Worm (Caenorhabditis elegans) whole organism, mixed stage, embryonic: ENCODE measurements around the gene nas-3.

ENCODE experiments used
- drap-1 ChIP-seq: fragments of 200-800 bp; sonication (Bioruptor generic); optimal IDR thresholded peaks from 3 replicates; lab custom pipeline; 2018; ENCODE audit warnings: mild to moderate bottlenecking, missing genetic modification characterization, missing compliant biosample characterization
- elt-1 ChIP-seq: sonication (generic microtip); optimal IDR thresholded peaks from 2 replicates; lab custom pipeline; 2017; ENCODE audit warnings: missing genetic modification characterization, mild to moderate bottlenecking, missing compliant biosample characterization, antibody characterized with exemption, moderate library complexity, borderline replicate concordance; ENCODE audit not compliant: insufficient read depth
- lin-13 ChIP-seq: fragments of 150-350 bp; optimal IDR thresholded peaks from 2 replicates; lab custom pipeline; 2014; ENCODE audit warnings: missing biosample characterization, missing genetic modification characterization
- lin-32 ChIP-seq: fragments of 200-800 bp; sonication (Bioruptor generic); optimal IDR thresholded peaks from 2 replicates; lab custom pipeline; 2018; ENCODE audit warnings: mild to moderate bottlenecking, missing genetic modification characterization, missing compliant biosample characterization
- mab-5 ChIP-seq: fragments of 150-350 bp; optimal IDR thresholded peaks from 2 replicates; lab custom pipeline; 2014; ENCODE audit warnings: missing biosample characterization, missing genetic modification characterization
- mep-1 ChIP-seq: fragments of 150-350 bp; optimal IDR thresholded peaks from 2 replicates; lab custom pipeline; 2017; ENCODE audit warnings: missing biosample characterization, missing genetic modification reagents, missing genetic modification characterization, inconsistent platforms
- mls-2 ChIP-seq: sonication (generic microtip); optimal IDR thresholded peaks from 2 replicates; lab custom pipeline; 2016; ENCODE audit warnings: mild to moderate bottlenecking, missing genetic modification characterization, moderate library complexity, missing compliant biosample characterization
- nhr-237 ChIP-seq: fragments of 150-350 bp; optimal IDR thresholded peaks from 2 replicates; lab custom pipeline; 2014; ENCODE audit warnings: missing biosample characterization, missing genetic modification characterization
- nhr-76 ChIP-seq: sonication (generic microtip); optimal IDR thresholded peaks from 2 replicates; lab custom pipeline; 2017; ENCODE audit warnings: missing biosample characterization, missing genetic modification characterization
- unc-62 ChIP-seq: fragments of 150-350 bp; optimal IDR thresholded peaks from 2 replicates; lab custom pipeline; 2014; ENCODE audit warnings: missing biosample characterization, missing genetic modification reagents, missing genetic modification characterization

ce11 chrV:9527984-9528383 is 50.0 kb downstream of the nas-3 start:
- TF ChIP-seq unc-62 (GFP tag; lab: Kevin White, UChicago), result no peak
- no peak for TF ChIP-seq drap-1 (GFP tag; lab: Kevin White, UChicago)
- TF ChIP-seq mep-1 (tag; lab: Kevin White, UChicago), result no peak
- TF ChIP-seq lin-13, result no peak
- TF ChIP-seq lin-32 (GFP tag; lab: Kevin White, UChicago), result no peak
- TF ChIP-seq elt-1 (tag; lab: Kevin White, UChicago), result no peak
- no peak for TF ChIP-seq mls-2 (tag; lab: Kevin White, UChicago)
- TF ChIP-seq nhr-237, result no peak
- TF ChIP-seq mab-5, result no peak
- TF ChIP-seq nhr-76, result no peak
